Fruit fly (Drosophila melanogaster) whole organism, embryonic: ENCODE data around the gene Neurochondrin.

ENCODE experiments used
- CG10209 ChIP-seq: fragments of 200-800 bp; sonication (Bioruptor generic); optimal IDR thresholded peaks from 3 replicates; lab custom pipeline; 2017; ENCODE audit warnings: missing biosample characterization, mild to moderate bottlenecking, missing genetic modification characterization, missing genetic modification reagents
- CG11504 ChIP-seq: fragments of 200-800 bp; sonication (Bioruptor generic); optimal IDR thresholded peaks from 3 replicates; lab custom pipeline; 2019; ENCODE audit warnings: missing biosample characterization, mild to moderate bottlenecking, missing genetic modification characterization, moderate library complexity
- CG12219 ChIP-seq: fragments of 200-800 bp; sonication (Bioruptor generic); optimal IDR thresholded peaks from 3 replicates; lab custom pipeline; 2018; ENCODE audit warnings: missing biosample characterization, mild to moderate bottlenecking, missing genetic modification characterization
- CG12236 ChIP-seq: fragments of 200-800 bp; sonication (Bioruptor generic); optimal IDR thresholded peaks from 2 replicates; lab custom pipeline; 2016; ENCODE audit warnings: missing biosample characterization, missing genetic modification characterization
- CG13775 ChIP-seq: fragments of 200-800 bp; sonication (Bioruptor generic); optimal IDR thresholded peaks from 3 replicates; lab custom pipeline; 2017; ENCODE audit warnings: missing biosample characterization, mild to moderate bottlenecking, missing genetic modification characterization
- CG14965 ChIP-seq: fragments of 200-800 bp; sonication (Bioruptor generic); optimal IDR thresholded peaks from 2 replicates; lab custom pipeline; 2016; ENCODE audit warnings: missing biosample characterization, missing genetic modification characterization, borderline replicate concordance
- CG16813 ChIP-seq: fragments of 200-800 bp; sonication (Bioruptor generic); IDR thresholded peaks from 3 replicates; pipeline ENCODE4 v1.3.6; 2022; ENCODE audit warnings: missing biosample characterization, missing genetic modification characterization; ENCODE audit not compliant: partially characterized antibody
- CG17359 ChIP-seq: fragments of 200-800 bp; sonication (Bioruptor generic); optimal IDR thresholded peaks from 3 replicates; lab custom pipeline; 2018; ENCODE audit warnings: missing biosample characterization, mild to moderate bottlenecking, missing genetic modification characterization, moderate library complexity
- CG17568 ChIP-seq: fragments of 200-800 bp; sonication (Bioruptor generic); optimal IDR thresholded peaks from 2 replicates; lab custom pipeline; 2018; ENCODE audit warnings: missing biosample characterization, mild to moderate bottlenecking, missing genetic modification characterization, moderate library complexity
- CG1792 ChIP-seq: fragments of 200-800 bp; sonication (Bioruptor generic); optimal IDR thresholded peaks from 2 replicates; lab custom pipeline; 2016; ENCODE audit warnings: missing biosample characterization, missing genetic modification characterization
- CG18262 ChIP-seq: fragments of 200-800 bp; optimal IDR thresholded peaks from 3 replicates; lab custom pipeline; 2019; ENCODE audit warnings: missing biosample characterization, mild to moderate bottlenecking, missing genetic modification characterization, moderate library complexity
- CG18599 ChIP-seq: fragments of 200-800 bp; sonication (Bioruptor generic); optimal IDR thresholded peaks from 3 replicates; lab custom pipeline; 2017; ENCODE audit warnings: missing biosample characterization, missing genetic modification characterization, mild to moderate bottlenecking, moderate library complexity, missing genetic modification reagents
- CG18764 ChIP-seq: fragments of 200-800 bp; sonication (Bioruptor generic); optimal IDR thresholded peaks from 3 replicates; lab custom pipeline; 2016; ENCODE audit warnings: missing biosample characterization, missing genetic modification characterization
- CG2202 ChIP-seq: fragments of 200-800 bp; sonication (Bioruptor generic); optimal IDR thresholded peaks from 2 replicates; lab custom pipeline; 2018; ENCODE audit warnings: missing biosample characterization, mild to moderate bottlenecking, missing genetic modification characterization
- CG2678 ChIP-seq: fragments of 200-800 bp; sonication (Bioruptor generic); optimal IDR thresholded peaks from 3 replicates; lab custom pipeline; 2019; ENCODE audit warnings: missing biosample characterization, mild to moderate bottlenecking, missing genetic modification characterization, moderate library complexity
- CG3407 ChIP-seq: fragments of 200-800 bp; sonication (Bioruptor generic); optimal IDR thresholded peaks from 2 replicates; lab custom pipeline; 2018; ENCODE audit warnings: missing biosample characterization, mild to moderate bottlenecking, missing genetic modification characterization
- CG6254 ChIP-seq: fragments of 200-800 bp; sonication (Bioruptor generic); optimal IDR thresholded peaks from 3 replicates; lab custom pipeline; 2017; ENCODE audit warnings: mild to moderate bottlenecking, missing biosample characterization, missing genetic modification reagents, missing genetic modification characterization
- CG6813 ChIP-seq: fragments of 200-800 bp; sonication (Bioruptor generic); optimal IDR thresholded peaks from 2 replicates; lab custom pipeline; 2017; ENCODE audit warnings: missing biosample characterization, missing genetic modification characterization, mild to moderate bottlenecking, moderate library complexity, missing genetic modification reagents
- CG7839 ChIP-seq: fragments of 200-800 bp; sonication (Bioruptor generic); optimal IDR thresholded peaks from 3 replicates; lab custom pipeline; 2018; ENCODE audit warnings: missing biosample characterization, mild to moderate bottlenecking, missing genetic modification characterization, moderate library complexity
- CG8359 ChIP-seq: fragments of 200-800 bp; sonication (Bioruptor generic); optimal IDR thresholded peaks from 2 replicates; lab custom pipeline; 2017; ENCODE audit warnings: missing biosample characterization, mild to moderate bottlenecking, missing genetic modification characterization, borderline replicate concordance
- Ets65A ChIP-seq: fragments of 200-800 bp; sonication (Bioruptor generic); peaks from one replicate; lab custom pipeline; 2016; ENCODE audit warnings: missing biosample characterization, missing genetic modification characterization
- HHEX ChIP-seq: fragments of 200-800 bp; sonication (Bioruptor generic); optimal IDR thresholded peaks from 3 replicates; lab custom pipeline; 2017; ENCODE audit warnings: missing biosample characterization, mild to moderate bottlenecking, missing genetic modification characterization, missing genetic modification reagents
- HmgZ ChIP-seq: fragments of 200-800 bp; sonication (Bioruptor generic); optimal IDR thresholded peaks from 2 replicates; lab custom pipeline; 2018; ENCODE audit warnings: missing biosample characterization, mild to moderate bottlenecking, missing genetic modification characterization
- Hsf ChIP-seq: fragments of 200-800 bp; sonication (Bioruptor generic); optimal IDR thresholded peaks from 3 replicates; lab custom pipeline; 2016; ENCODE audit warnings: missing biosample characterization, missing genetic modification characterization
- Med ChIP-seq: fragments of 200-800 bp; sonication (Bioruptor generic); peaks from one replicate; lab custom pipeline; 2016; ENCODE audit warnings: missing biosample characterization, missing genetic modification characterization, mild to moderate bottlenecking, inconsistent platforms, moderate library complexity
- Oli ChIP-seq: fragments of 200-800 bp; sonication (Bioruptor generic); optimal IDR thresholded peaks from 2 replicates; lab custom pipeline; 2018; ENCODE audit warnings: missing biosample characterization, mild to moderate bottlenecking, missing genetic modification characterization, moderate library complexity
- Pdp1 ChIP-seq, 2 experiments: fragments of 200-800 bp; sonication (Bioruptor generic); optimal IDR thresholded peaks; 3 replicates each; lab custom pipeline; 2016; ENCODE audit warnings: missing biosample characterization in 2 of 2, missing genetic modification characterization in 2 of 2, mild to moderate bottlenecking in 1 of 2, moderate library complexity in 1 of 2
- Sox102F ChIP-seq: fragments of 200-800 bp; sonication (Bioruptor generic); optimal IDR thresholded peaks from 2 replicates; lab custom pipeline; 2018; ENCODE audit warnings: missing biosample characterization, mild to moderate bottlenecking, missing genetic modification characterization, moderate library complexity
- Vsx1 ChIP-seq: fragments of 200-800 bp; sonication (Bioruptor generic); optimal IDR thresholded peaks from 2 replicates; lab custom pipeline; 2017; ENCODE audit warnings: missing biosample characterization, mild to moderate bottlenecking, missing genetic modification characterization, missing genetic modification reagents
- cato ChIP-seq: fragments of 200-800 bp; sonication (Bioruptor generic); optimal IDR thresholded peaks from 2 replicates; lab custom pipeline; 2016; ENCODE audit warnings: missing biosample characterization, missing genetic modification characterization, borderline replicate concordance
- da ChIP-seq: fragments of 200-800 bp; sonication (Bioruptor generic); optimal IDR thresholded peaks from 2 replicates; lab custom pipeline; 2016; ENCODE audit warnings: missing biosample characterization, missing genetic modification characterization
- dati ChIP-seq: fragments of 200-800 bp; sonication (Bioruptor generic); IDR thresholded peaks from 2 replicates; pipeline ENCODE4 v1.3.6; 2022; ENCODE audit warnings: missing biosample characterization, missing genetic modification characterization
- emc ChIP-seq: fragments of 200-800 bp; sonication (Bioruptor generic); optimal IDR thresholded peaks from 2 replicates; lab custom pipeline; 2016; ENCODE audit warnings: missing biosample characterization, missing genetic modification characterization
- fd102C ChIP-seq: fragments of 200-800 bp; sonication (Bioruptor generic); optimal IDR thresholded peaks from 2 replicates; lab custom pipeline; 2018; ENCODE audit warnings: missing biosample characterization, mild to moderate bottlenecking, missing genetic modification characterization, moderate library complexity
- fd64A ChIP-seq: fragments of 200-800 bp; sonication (Bioruptor generic); optimal IDR thresholded peaks from 3 replicates; lab custom pipeline; 2018; ENCODE audit warnings: missing biosample characterization, mild to moderate bottlenecking, missing genetic modification characterization
- fu2 ChIP-seq: fragments of 200-800 bp; sonication (Bioruptor generic); optimal IDR thresholded peaks from 2 replicates; lab custom pipeline; 2016; ENCODE audit warnings: missing biosample characterization, missing genetic modification characterization
- gsb-n ChIP-seq: fragments of 200-800 bp; sonication (Bioruptor generic); optimal IDR thresholded peaks from 3 replicates; lab custom pipeline; 2018; ENCODE audit warnings: missing biosample characterization, mild to moderate bottlenecking, missing genetic modification characterization
- jumu ChIP-seq: fragments of 200-800 bp; sonication (Bioruptor generic); optimal IDR thresholded peaks from 3 replicates; lab custom pipeline; 2016; ENCODE audit warnings: missing biosample characterization, missing genetic modification characterization
- lmd ChIP-seq: fragments of 200-800 bp; sonication (Bioruptor generic); IDR thresholded peaks from 2 replicates; pipeline ENCODE4 v1.3.6; 2022; ENCODE audit warnings: missing biosample characterization, missing genetic modification characterization
- maf-S ChIP-seq: fragments of 200-800 bp; sonication (Bioruptor generic); optimal IDR thresholded peaks from 2 replicates; lab custom pipeline; 2016; ENCODE audit warnings: missing biosample characterization, missing genetic modification characterization
- psq ChIP-seq: fragments of 200-800 bp; sonication (Bioruptor generic); optimal IDR thresholded peaks from 2 replicates; lab custom pipeline; 2017; ENCODE audit warnings: missing biosample characterization, missing genetic modification characterization
- pum ChIP-seq: fragments of 200-800 bp; sonication (Bioruptor generic); optimal IDR thresholded peaks from 2 replicates; lab custom pipeline; 2016; ENCODE audit warnings: missing biosample characterization, missing genetic modification characterization
- sc ChIP-seq, 3 experiments: fragments of >200 bp in 2 of 3; fragments of 200-800 bp in 1 of 3; sonication (Bioruptor generic) in 1 of 3; optimal IDR thresholded peaks; 2 replicates in 2 of 3; 3 replicates in 1 of 3; lab custom pipeline; 2017; ENCODE audit warnings: mild to moderate bottlenecking in 1 of 3, missing biosample characterization in 1 of 3, missing genetic modification characterization in 1 of 3, missing genetic modification reagents in 1 of 3
- sens ChIP-seq: fragments of 200-800 bp; sonication (Bioruptor generic); peaks from one replicate; lab custom pipeline; 2016; ENCODE audit warnings: missing biosample characterization, missing genetic modification characterization
- tup ChIP-seq: fragments of 200-800 bp; sonication (Bioruptor generic); optimal IDR thresholded peaks from 2 replicates; lab custom pipeline; 2016; ENCODE audit warnings: missing biosample characterization, mild to moderate bottlenecking, missing genetic modification characterization, moderate library complexity
- wdn ChIP-seq: fragments of 200-800 bp; sonication (Bioruptor generic); IDR thresholded peaks from 2 replicates; pipeline ENCODE4 v1.3.6; 2022; ENCODE audit warnings: missing biosample characterization, missing genetic modification characterization
- wek ChIP-seq: fragments of 200-800 bp; sonication (Bioruptor generic); optimal IDR thresholded peaks from 3 replicates; lab custom pipeline; 2018; ENCODE audit warnings: missing biosample characterization, mild to moderate bottlenecking, missing genetic modification characterization, moderate library complexity
- zen ChIP-seq: fragments of 200-800 bp; sonication (Bioruptor generic); optimal IDR thresholded peaks from 3 replicates; lab custom pipeline; 2018; ENCODE audit warnings: missing biosample characterization, mild to moderate bottlenecking, missing genetic modification characterization, moderate library complexity
- zf30C ChIP-seq: fragments of 200-800 bp; sonication (Bioruptor generic); optimal IDR thresholded peaks from 3 replicates; lab custom pipeline; 2018; ENCODE audit warnings: missing biosample characterization, mild to moderate bottlenecking, missing genetic modification characterization

The Neurochondrin gene

DNA sequence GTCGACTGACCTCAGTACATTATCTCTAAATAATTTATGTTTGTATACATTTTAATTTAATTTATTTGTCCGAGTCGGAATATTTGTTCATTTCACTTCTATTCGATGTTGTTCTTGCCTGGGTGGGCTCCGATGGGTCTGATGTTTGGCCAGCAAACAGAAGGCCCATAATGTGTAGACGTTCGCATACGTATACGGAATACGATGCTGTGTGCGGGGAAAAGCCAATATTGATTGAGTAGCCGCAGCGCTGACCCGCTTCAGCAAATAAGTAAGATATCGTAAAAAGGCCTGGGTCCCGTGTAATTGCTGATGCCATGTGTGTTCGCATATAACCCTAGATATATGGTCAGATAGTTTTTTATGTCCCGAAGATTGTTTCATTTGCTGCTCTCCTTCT, 36.2 kb downstream of the Neurochondrin start (continued):
- peak; percentile 45 for TF ChIP-seq tup (GFP tag; lab: Kevin White, UChicago)
- no peak for TF ChIP-seq maf-S (GFP tag; lab: Kevin White, UChicago)
- TF ChIP-seq fd64A (GFP tag; lab: Kevin White, UChicago), result peak; percentile 45
- peak; percentile 58 for TF ChIP-seq CG2678 (tag; lab: Kevin White, UChicago)
- peak; percentile 58 for TF ChIP-seq Ets65A (GFP tag; lab: Kevin White, UChicago)
- peak; percentile 12 for TF ChIP-seq cato (GFP tag; lab: Kevin White, UChicago)
- peak; percentile 69 for TF ChIP-seq Vsx1 (GFP tag; lab: Kevin White, UChicago)
- TF ChIP-seq Oli (tag; lab: Kevin White, UChicago), result peak; percentile 14
- peak; percentile 29 for TF ChIP-seq da
- TF ChIP-seq CG17568 (GFP tag; lab: Kevin White, UChicago), result peak; percentile 72
- peak in 1 of 2 experiments; percentile 28 for TF ChIP-seq Pdp1 (GFP tag; optimal IDR thresholded peaks at IDR 0.05; lab: Kevin White, UChicago)
- TF ChIP-seq CG18764 (GFP tag; lab: Kevin White, UChicago), result peak; percentile 12
- peak; percentile 45 for TF ChIP-seq CG13775 (GFP tag; lab: Kevin White, UChicago)
- TF ChIP-seq CG17359, result peak; percentile 38
- TF ChIP-seq CG12236, result peak; percentile 72
- peak; percentile 41 for TF ChIP-seq CG8359 (GFP tag; lab: Kevin White, UChicago)
- peak; percentile 49 for TF ChIP-seq HHEX (GFP tag; lab: Kevin White, UChicago)
- TF ChIP-seq Med (GFP tag; lab: Kevin White, UChicago), result peak; percentile 92
- TF ChIP-seq psq, result no peak
- TF ChIP-seq fu2 (GFP tag; lab: Kevin White, UChicago), result no peak
- peak; percentile 95 for TF ChIP-seq fd102C (GFP tag; lab: Kevin White, UChicago)
- peak; percentile 56 for TF ChIP-seq CG6254
- no peak for TF ChIP-seq zf30C (GFP tag; lab: Kevin White, UChicago)
- TF ChIP-seq pum (GFP tag; lab: Kevin White, UChicago), result peak; percentile 2
- TF ChIP-seq CG1792, result peak; percentile 59
- no peak for TF ChIP-seq emc (GFP tag; lab: Kevin White, UChicago)
- peak; percentile 42 for TF ChIP-seq CG12219 (GFP tag; lab: Kevin White, UChicago)
- TF ChIP-seq CG14965 (GFP tag; lab: Kevin White, UChicago), result no peak
- TF ChIP-seq CG7839 (tag; lab: Kevin White, UChicago), result peak; percentile 42
- TF ChIP-seq CG3407, result peak; percentile 83
- peak; percentile 15 for TF ChIP-seq jumu
- TF ChIP-seq CG10209 (GFP tag; lab: Kevin White, UChicago), result peak; percentile 73
- peak; percentile 40 for TF ChIP-seq Hsf (GFP tag; lab: Kevin White, UChicago)
- TF ChIP-seq CG2202 (tag; lab: Kevin White, UChicago), result peak; percentile 86
- no peak for TF ChIP-seq dati (GFP tag; lab: Robert Waterston, UW)
- TF ChIP-seq CG16813 (GFP tag; lab: Robert Waterston, UW), result no peak
- peak; percentile 59 for TF ChIP-seq Sox102F
- TF ChIP-seq CG18599 (GFP tag; lab: Kevin White, UChicago), result peak; percentile 38
- TF ChIP-seq lmd, result no peak
- peak; percentile 7 for TF ChIP-seq HmgZ (tag; lab: Kevin White, UChicago)
- TF ChIP-seq wek (GFP tag; lab: Kevin White, UChicago), result peak; percentile 68
- TF ChIP-seq gsb-n (tag; lab: Kevin White, UChicago), result peak; percentile 80
- TF ChIP-seq zen, result no peak
- TF ChIP-seq CG18262 (tag; lab: Kevin White, UChicago), result no peak
- TF ChIP-seq CG6813, result peak; percentile 82
- TF ChIP-seq wdn (GFP tag; lab: Robert Waterston, UW), result no peak
- peak; percentile 96 for TF ChIP-seq sens (GFP tag; lab: Kevin White, UChicago)
- peak; percentile 37 for TF ChIP-seq CG11504 (tag; lab: Kevin White, UChicago)
- TF ChIP-seq sc (optimal IDR thresholded peaks at IDR 0.05; lab: Kevin White, UChicago), result no peak
- peak; percentile 79 for TF ChIP-seq sc (GFP tag; optimal IDR thresholded peaks at IDR 0.05; lab: Kevin White, UChicago)
